Worm (Caenorhabditis elegans) whole organism, mixed stage, embryonic: ENCODE results near the gene fbxa-45.

Experiments
- M03D4.4 ChIP-seq: sonication (generic microtip); optimal IDR thresholded peaks from 2 replicates; lab custom pipeline; 2017; ENCODE audit warnings: mild to moderate bottlenecking, missing genetic modification characterization, missing compliant biosample characterization
- bed-3 ChIP-seq: fragments of 200-800 bp; sonication (Bioruptor generic); optimal IDR thresholded peaks from 3 replicates; lab custom pipeline; 2018; ENCODE audit warnings: mild to moderate bottlenecking, missing genetic modification characterization, moderate library complexity, missing compliant biosample characterization
- blmp-1 ChIP-seq: fragments of 150-350 bp; optimal IDR thresholded peaks from 2 replicates; lab custom pipeline; 2014; ENCODE audit warnings: missing biosample characterization, missing genetic modification characterization
- ceh-39 ChIP-seq: fragments of 150-350 bp; optimal IDR thresholded peaks from 2 replicates; lab custom pipeline; 2014; ENCODE audit warnings: missing biosample characterization, missing genetic modification characterization
- ceh-43 ChIP-seq: fragments of 200-800 bp; sonication (Bioruptor generic); optimal IDR thresholded peaks from 2 replicates; lab custom pipeline; 2018; ENCODE audit warnings: mild to moderate bottlenecking, missing genetic modification characterization, moderate library complexity, missing compliant biosample characterization
- ceh-83 ChIP-seq: fragments of 200-800 bp; sonication (Bioruptor generic); optimal IDR thresholded peaks from 2 replicates; lab custom pipeline; 2018; ENCODE audit warnings: mild to moderate bottlenecking, missing genetic modification characterization, missing compliant biosample characterization
- ces-1 ChIP-seq: fragments of 150-350 bp; optimal IDR thresholded peaks from 2 replicates; lab custom pipeline; 2014; ENCODE audit warnings: missing biosample characterization, missing genetic modification reagents, missing genetic modification characterization
- cnd-1 ChIP-seq: fragments of 200-800 bp; sonication (Bioruptor generic); optimal IDR thresholded peaks from 2 replicates; lab custom pipeline; 2018; ENCODE audit warnings: mild to moderate bottlenecking, missing genetic modification characterization, missing compliant biosample characterization
- drap-1 ChIP-seq: fragments of 200-800 bp; sonication (Bioruptor generic); optimal IDR thresholded peaks from 3 replicates; lab custom pipeline; 2018; ENCODE audit warnings: mild to moderate bottlenecking, missing genetic modification characterization, missing compliant biosample characterization
- elt-1 ChIP-seq: sonication (generic microtip); optimal IDR thresholded peaks from 2 replicates; lab custom pipeline; 2017; ENCODE audit warnings: missing genetic modification characterization, mild to moderate bottlenecking, missing compliant biosample characterization, antibody characterized with exemption, moderate library complexity, borderline replicate concordance; ENCODE audit not compliant: insufficient read depth
- elt-3 ChIP-seq: fragments of 150-350 bp; optimal IDR thresholded peaks from 2 replicates; lab custom pipeline; 2014; ENCODE audit warnings: missing biosample characterization, missing genetic modification characterization
- flh-1 ChIP-seq: fragments of 200-800 bp; sonication (Bioruptor generic); optimal IDR thresholded peaks from 2 replicates; lab custom pipeline; 2018; ENCODE audit warnings: mild to moderate bottlenecking, missing genetic modification characterization, moderate library complexity, missing compliant biosample characterization
- hlh-1 ChIP-seq: fragments of 150-350 bp; optimal IDR thresholded peaks from 2 replicates; lab custom pipeline; 2014; ENCODE audit warnings: missing biosample characterization, missing genetic modification reagents, missing genetic modification characterization
- lin-13 ChIP-seq: fragments of 150-350 bp; optimal IDR thresholded peaks from 2 replicates; lab custom pipeline; 2014; ENCODE audit warnings: missing biosample characterization, missing genetic modification characterization
- lin-32 ChIP-seq: fragments of 200-800 bp; sonication (Bioruptor generic); optimal IDR thresholded peaks from 2 replicates; lab custom pipeline; 2018; ENCODE audit warnings: mild to moderate bottlenecking, missing genetic modification characterization, missing compliant biosample characterization
- mab-5 ChIP-seq: fragments of 150-350 bp; optimal IDR thresholded peaks from 2 replicates; lab custom pipeline; 2014; ENCODE audit warnings: missing biosample characterization, missing genetic modification characterization
- mep-1 ChIP-seq: fragments of 150-350 bp; optimal IDR thresholded peaks from 2 replicates; lab custom pipeline; 2017; ENCODE audit warnings: missing biosample characterization, missing genetic modification reagents, missing genetic modification characterization, inconsistent platforms
- mls-2 ChIP-seq: sonication (generic microtip); optimal IDR thresholded peaks from 2 replicates; lab custom pipeline; 2016; ENCODE audit warnings: mild to moderate bottlenecking, missing genetic modification characterization, moderate library complexity, missing compliant biosample characterization
- nhr-12 ChIP-seq: fragments of 150-350 bp; optimal IDR thresholded peaks from 2 replicates; lab custom pipeline; 2014; ENCODE audit warnings: missing biosample characterization, missing genetic modification characterization
- nhr-2 ChIP-seq: fragments of 150-350 bp; optimal IDR thresholded peaks from 2 replicates; lab custom pipeline; 2014; ENCODE audit warnings: missing biosample characterization, missing genetic modification characterization
- nhr-237 ChIP-seq: fragments of 150-350 bp; optimal IDR thresholded peaks from 2 replicates; lab custom pipeline; 2014; ENCODE audit warnings: missing biosample characterization, missing genetic modification characterization
- nhr-28 ChIP-seq: fragments of 150-350 bp; optimal IDR thresholded peaks from 2 replicates; lab custom pipeline; 2014; ENCODE audit warnings: missing biosample characterization, missing genetic modification characterization
- nhr-76 ChIP-seq: sonication (generic microtip); optimal IDR thresholded peaks from 2 replicates; lab custom pipeline; 2017; ENCODE audit warnings: missing biosample characterization, missing genetic modification characterization
- pha-4 ChIP-seq: fragments of 150-350 bp; optimal IDR thresholded peaks from 2 replicates; lab custom pipeline; 2018; ENCODE audit warnings: missing biosample characterization, missing genetic modification reagents, missing genetic modification characterization
- snpc-4 ChIP-seq: fragments of 150-350 bp; optimal IDR thresholded peaks from 2 replicates; lab custom pipeline; 2014; ENCODE audit warnings: missing biosample characterization, missing genetic modification characterization
- unc-120 ChIP-seq: sonication (generic microtip); optimal IDR thresholded peaks from 2 replicates; lab custom pipeline; 2017; ENCODE audit warnings: missing genetic modification characterization, missing compliant biosample characterization; ENCODE audit not compliant: poor library complexity, severe bottlenecking
- unc-39 ChIP-seq: fragments of 150-350 bp; optimal IDR thresholded peaks from 2 replicates; lab custom pipeline; 2014; ENCODE audit warnings: missing biosample characterization, missing genetic modification characterization
- unc-62 ChIP-seq: fragments of 150-350 bp; optimal IDR thresholded peaks from 2 replicates; lab custom pipeline; 2014; ENCODE audit warnings: missing biosample characterization, missing genetic modification reagents, missing genetic modification characterization
- zip-8 ChIP-seq: fragments of 150-350 bp; optimal IDR thresholded peaks from 2 replicates; lab custom pipeline; 2014; ENCODE audit warnings: missing biosample characterization, missing genetic modification characterization
- ztf-11 ChIP-seq: fragments of 150-350 bp; optimal IDR thresholded peaks from 2 replicates; lab custom pipeline; 2014; ENCODE audit warnings: missing biosample characterization, missing genetic modification characterization

fbxa-45 gene

DNA sequence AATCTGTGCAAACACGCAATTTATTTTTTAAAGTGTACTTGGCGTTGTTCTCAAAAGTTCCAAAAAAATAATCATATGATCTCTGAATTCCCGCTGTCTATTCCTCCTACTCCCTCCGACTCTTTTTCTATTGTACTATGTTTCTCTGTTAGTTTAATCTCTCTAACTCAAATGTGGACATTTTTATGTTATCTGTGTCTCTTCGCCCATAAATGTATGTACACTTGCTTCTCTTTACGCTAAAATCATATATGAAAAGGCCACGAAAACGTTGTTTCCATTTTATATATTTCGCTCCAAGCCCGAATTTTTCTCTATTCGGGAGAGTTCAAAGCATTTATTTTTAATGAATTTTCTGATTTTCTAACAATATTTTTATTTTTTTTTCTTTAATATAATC, 11.6 kb upstream of the fbxa-45 start:
- TF ChIP-seq mab-5 (no peak), flh-1 (GFP tag; lab: Kevin White, UChicago) (no peak), zip-8 (no peak), unc-120 (tag; lab: Kevin White, UChicago) (no peak), nhr-2 (tag; lab: Kevin White, UChicago) (no peak), ceh-39 (tag; lab: Kevin White, UChicago) (no peak), mls-2 (tag; lab: Kevin White, UChicago) (no peak)

DNA sequence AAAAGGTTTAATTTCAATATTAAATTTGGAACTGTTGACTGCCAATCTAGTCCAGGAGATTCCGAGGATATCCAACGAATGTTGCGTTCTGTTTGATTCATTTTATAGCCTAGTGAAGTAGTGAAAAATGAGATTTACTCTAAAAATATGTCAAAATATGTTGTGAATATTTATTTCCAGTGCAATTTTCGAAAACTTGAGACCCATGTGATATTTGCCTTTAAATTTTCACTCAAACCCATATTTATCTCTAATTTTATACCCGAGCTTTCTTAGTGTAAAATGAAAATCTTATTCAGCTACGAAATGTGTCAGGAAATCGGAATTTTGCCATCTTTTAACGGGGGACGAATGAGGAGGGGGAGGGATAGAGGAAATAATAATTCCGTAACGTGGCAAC, 10.6 kb upstream of the fbxa-45 start, which contains the start of gene F09C6.16:
TSS of gene F09C6.16 (minus strand) at position 101 of the 400 bp plus-strand sequence.
- TF ChIP-seq unc-62 = no peak
- TF ChIP-seq ceh-43 (GFP tag; lab: Kevin White, UChicago) = no peak
- no peak for TF ChIP-seq drap-1 (GFP tag; lab: Kevin White, UChicago)
- no peak for TF ChIP-seq mab-5
- no peak for TF ChIP-seq lin-32 (GFP tag; lab: Kevin White, UChicago)
- no peak for TF ChIP-seq nhr-2 (tag; lab: Kevin White, UChicago)
- TF ChIP-seq nhr-28 (tag; lab: Kevin White, UChicago) = no peak
- no peak for TF ChIP-seq elt-3 (tag; lab: Kevin White, UChicago)
- no peak for TF ChIP-seq ces-1 (GFP tag; lab: Kevin White, UChicago)
- TF ChIP-seq bed-3 (GFP tag; lab: Kevin White, UChicago) = no peak
- no peak for TF ChIP-seq unc-39 (tag; lab: Kevin White, UChicago)
- no peak for TF ChIP-seq ceh-83 (GFP tag; lab: Kevin White, UChicago)
- TF ChIP-seq, all 35 proteins: peak for 0

DNA sequence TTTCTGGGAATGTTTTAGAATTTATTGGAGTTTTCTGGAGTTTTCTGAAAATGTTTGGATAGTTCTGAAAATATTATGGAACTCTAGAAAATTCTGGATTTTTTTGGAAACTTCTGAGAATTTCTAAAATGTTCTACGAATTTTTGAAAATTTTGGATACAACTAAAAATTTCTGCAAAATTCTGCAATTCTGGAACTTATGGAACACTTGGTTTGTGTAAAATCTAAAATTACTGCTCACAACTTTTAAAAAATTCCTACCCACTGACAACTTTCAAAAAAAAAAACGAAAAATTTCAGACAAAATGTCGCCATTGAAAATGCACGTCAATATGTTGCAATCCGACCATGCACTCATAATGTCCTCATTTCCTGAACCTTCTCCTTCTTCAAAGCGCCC, 5.4 kb upstream of the fbxa-45 start, which contains the start of gene nhr-262:
TSS of gene nhr-262 (plus strand) at position 301 of the 400 bp plus-strand sequence.
- TF ChIP-seq blmp-1 (tag; lab: Kevin White, UChicago) (no peak), elt-3 (tag; lab: Kevin White, UChicago) (no peak)

DNA sequence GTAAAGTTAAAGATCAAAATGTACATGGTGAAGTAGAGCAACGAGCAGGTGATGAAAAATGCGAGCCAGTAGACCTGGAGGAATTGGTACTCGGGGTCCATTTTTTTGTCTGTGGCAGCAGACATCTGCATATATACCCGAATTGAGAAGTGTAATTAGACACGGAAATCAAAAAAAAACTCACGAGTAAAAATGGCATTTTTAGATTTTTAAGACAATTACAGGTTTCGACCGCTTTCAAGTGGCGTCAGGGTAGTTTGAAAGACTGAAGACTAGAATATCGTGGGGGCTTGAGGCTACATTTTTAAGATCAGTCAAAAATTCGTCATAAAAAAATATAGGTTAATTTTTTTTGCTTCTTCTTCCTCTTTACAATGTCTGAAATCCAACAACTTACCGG, 3.5 kb upstream of the fbxa-45 start, which contains the start of gene srd-68:
TSS of gene srd-68 (minus strand) at position 101 of the 400 bp plus-strand sequence.
- TF ChIP-seq elt-1 (tag; lab: Kevin White, UChicago) (no peak), nhr-237 (tag; lab: Kevin White, UChicago) (no peak), elt-3 (tag; lab: Kevin White, UChicago) (no peak), snpc-4 (tag; lab: Kevin White, UChicago) (no peak), ztf-11 (tag; lab: Kevin White, UChicago) (no peak), cnd-1 (no peak), ceh-83 (GFP tag; lab: Kevin White, UChicago) (no peak)

- no peak for TF ChIP-seq mep-1
- TF ChIP-seq hlh-1 (tag; lab: Kevin White, UChicago) = no peak
These were observed 5.8 kb downstream of the fbxa-45 start, which contains the start of gene F09C6.15 for ce11 chrV:16893440-16893839. TSS of gene F09C6.15 (plus strand) at chrV:16893740.

- TF ChIP-seq blmp-1 (tag; lab: Kevin White, UChicago) (no peak), ceh-83 (GFP tag; lab: Kevin White, UChicago) (no peak), nhr-76 (tag; lab: Kevin White, UChicago) (no peak), nhr-12 (tag; lab: Kevin White, UChicago) (no peak), zip-8 (no peak), unc-39 (tag; lab: Kevin White, UChicago) (no peak), bed-3 (GFP tag; lab: Kevin White, UChicago) (no peak), cnd-1 (no peak), mab-5 (no peak), unc-120 (tag; lab: Kevin White, UChicago) (no peak), ceh-43 (GFP tag; lab: Kevin White, UChicago) (no peak), ceh-39 (tag; lab: Kevin White, UChicago) (no peak), hlh-1 (tag; lab: Kevin White, UChicago) (no peak), M03D4.4 (tag; lab: Kevin White, UChicago) (no peak), pha-4 (tag; lab: Kevin White, UChicago) (no peak), mep-1 (no peak), lin-13 (no peak)
These were observed 10.4 kb downstream of the fbxa-45 start, which contains the start of the genes ifas-2 and fbxa-44 for ce11 chrV:16888788-16889325. TSS of gene ifas-2 (minus strand) at chrV:16888888. TSS of gene fbxa-44 (plus strand) at chrV:16889275.
